1 fruit fly cellular context compared by ENCODE assay signal in the genomic region with DNA sequence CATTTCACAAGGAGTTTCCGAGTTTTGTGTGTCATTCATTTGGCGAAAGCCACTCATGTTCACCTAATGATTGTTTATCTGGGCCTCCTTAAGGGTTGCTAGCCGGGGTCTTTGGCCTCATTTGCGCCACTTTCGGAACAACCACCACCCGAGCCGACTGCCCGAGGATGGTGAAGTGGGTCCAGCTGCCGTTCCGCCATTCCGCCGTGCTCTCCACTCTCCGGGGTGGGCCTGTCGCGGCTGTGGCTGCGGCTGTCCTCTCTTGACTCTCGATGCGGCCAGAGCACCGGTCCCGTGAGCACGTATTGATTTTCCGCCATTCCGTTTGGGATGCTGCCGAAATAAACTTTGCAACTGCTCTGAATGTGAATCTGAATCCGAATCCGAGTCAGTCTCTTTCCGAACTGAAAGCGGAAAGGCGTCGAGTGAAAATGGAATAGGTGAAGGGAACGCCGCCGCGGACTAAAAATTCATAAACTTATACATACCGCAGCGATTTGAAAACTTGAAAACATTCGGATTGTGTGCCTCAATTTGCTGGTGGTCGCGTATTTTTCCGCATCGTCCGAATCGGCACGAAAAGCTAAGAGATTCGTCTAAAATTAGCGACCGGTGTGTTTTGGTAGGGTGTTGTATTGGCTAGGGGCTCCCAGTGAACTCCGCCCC.
TF ChIP-seq lines count a peak whose summit lies in the region.

A gene (plus strand): TSS at position 255 of the 666 bp plus-strand sequence.

TF ChIP-seq in whole organism, embryonic, 481 proteins besides CTCF, POLR2A, EP300 and RAD21 (continued from another document):
- TF ChIP-seq Deaf1 (tag; optimal IDR thresholded peaks at IDR 0.05; lab: Kevin White, UChicago) (peak; percentile 91), crol (GFP tag; IDR thresholded peaks at IDR 0.05; lab: Robert Waterston, UW) (peak; percentile 78), CG15514 (GFP tag; optimal IDR thresholded peaks at IDR 0.05; lab: Kevin White, UChicago) (peak; percentile 27), seq (GFP tag; IDR thresholded peaks at IDR 0.05; lab: Robert Waterston, UW) (peak; percentile 85), ash1 (GFP tag; optimal IDR thresholded peaks at IDR 0.05; lab: Kevin White, UChicago) (no peak), sr (GFP tag; IDR thresholded peaks at IDR 0.05; lab: Robert Waterston, UW) (no peak), CG9797 (GFP tag; optimal IDR thresholded peaks at IDR 0.05; lab: Kevin White, UChicago) (no peak), Trl (optimal IDR thresholded peaks at IDR 0.05; lab: Kevin White, UChicago) (peak; percentile 59 to 62), Trl (GFP tag; optimal IDR thresholded peaks at IDR 0.05; lab: Kevin White, UChicago) (no peak), MBD-R2 (GFP tag; IDR thresholded peaks at IDR 0.05; lab: Robert Waterston, UW) (peak; percentile 42), nerfin-1 (tag; optimal IDR thresholded peaks at IDR 0.05; lab: Kevin White, UChicago) (peak; percentile 31), CG18599 (GFP tag; optimal IDR thresholded peaks at IDR 0.05; lab: Kevin White, UChicago) (peak; percentile 20), pfk (GFP tag; optimal IDR thresholded peaks at IDR 0.05; lab: Kevin White, UChicago) (peak; percentile 30)
